Worm (Caenorhabditis elegans): ENCODE results near the gene gad-3.

gad-3 gene

DNA sequence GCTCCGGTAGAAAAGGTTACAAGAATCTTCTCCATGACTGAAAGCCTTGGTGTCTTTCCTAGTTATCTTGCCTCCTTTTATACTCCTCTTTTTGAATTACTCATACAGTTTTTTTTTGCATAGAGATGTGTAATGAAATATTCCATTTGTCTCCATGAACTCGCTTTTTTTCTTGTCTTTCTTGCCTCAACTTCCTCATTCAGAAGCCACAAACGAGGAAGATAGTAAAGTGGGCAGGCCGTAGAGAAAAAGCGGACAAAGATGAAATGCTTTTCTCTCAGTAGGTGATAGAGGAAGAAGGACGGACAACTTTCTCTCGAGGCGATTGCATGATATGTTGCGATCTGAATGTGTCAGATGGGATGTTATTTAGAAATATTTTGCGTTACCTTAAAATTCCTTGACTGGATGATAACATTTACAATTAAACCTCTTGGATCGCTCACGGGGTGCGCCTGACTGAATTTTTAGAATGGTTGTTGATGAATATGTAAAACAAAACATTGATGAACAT lies 9.8 kb downstream of the gad-3 start, which contains the start of gene col-145:
col-145 (minus strand) TSS at position 51 of the 514 bp plus-strand sequence.
- no peak for TF ChIP-seq efl-3 (GFP tag; optimal IDR thresholded peaks at IDR 0.05)
- no peak for TF ChIP-seq zag-1 (tag; optimal IDR thresholded peaks at IDR 0.05)
- no peak for TF ChIP-seq nhr-84 (tag; optimal IDR thresholded peaks at IDR 0.05)
- TF ChIP-seq blmp-1 (tag; optimal IDR thresholded peaks at IDR 0.05): peak; percentile 86
- TF ChIP-seq ceh-8 (GFP tag; optimal IDR thresholded peaks at IDR 0.05): no peak
- TF ChIP-seq lin-14 (GFP tag; optimal IDR thresholded peaks at IDR 0.05): peak; percentile 39
- no peak for TF ChIP-seq fkh-8 (tag; optimal IDR thresholded peaks at IDR 0.05)
- no peak for TF ChIP-seq pqm-1 (tag; optimal IDR thresholded peaks at IDR 0.05)
- TF ChIP-seq snu-23 (GFP tag; optimal IDR thresholded peaks at IDR 0.05): peak; percentile 1
- no peak for TF ChIP-seq swsn-7 (tag; optimal IDR thresholded peaks at IDR 0.05)
- TF ChIP-seq sox-4 (tag; optimal IDR thresholded peaks at IDR 0.05): no peak
- TF ChIP-seq elt-3 (tag; optimal IDR thresholded peaks at IDR 0.05): peak in 1 of 6 experiments; percentile 6
- peak; percentile 5 for TF ChIP-seq nhr-85 (tag)
- TF ChIP-seq mep-1 (tag; optimal IDR thresholded peaks at IDR 0.05): no peak

DNA sequence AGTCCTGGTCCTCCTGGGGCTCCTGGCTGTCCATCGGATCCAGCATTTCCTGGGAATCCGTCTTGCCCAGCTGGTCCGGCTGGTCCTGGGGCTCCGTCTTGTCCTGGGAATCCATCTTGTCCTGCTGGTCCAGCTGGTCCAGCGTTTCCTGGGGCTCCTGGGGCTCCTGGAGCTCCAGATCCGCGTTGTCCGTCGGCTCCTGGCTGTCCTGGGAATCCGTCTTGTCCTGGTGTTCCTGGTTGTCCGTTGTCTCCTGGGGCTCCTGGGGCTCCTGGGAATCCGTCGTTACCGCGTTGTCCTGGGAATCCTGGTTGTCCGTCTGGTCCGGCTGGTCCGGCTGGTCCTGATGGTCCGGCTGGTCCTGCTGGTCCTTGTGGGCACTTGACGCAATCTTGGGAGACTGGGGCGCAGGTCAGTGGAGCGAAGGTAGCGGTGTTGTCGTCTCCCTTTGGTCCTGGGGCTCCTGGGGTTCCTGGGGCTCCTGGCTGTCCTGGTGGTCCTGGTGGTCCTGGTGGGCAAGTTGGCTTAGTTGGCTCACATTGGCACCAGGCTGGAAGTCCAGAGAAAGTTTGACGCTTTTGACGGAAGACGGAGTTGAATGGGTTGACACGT lies 10.6 kb downstream of the gad-3 start:
- no peak for TF ChIP-seq unc-30 (tag; optimal IDR thresholded peaks at IDR 0.05)
- no peak for TF ChIP-seq Y116A8C.19 (tag; optimal IDR thresholded peaks at IDR 0.05; ENCODE audit: borderline replicate concordance)
- TF ChIP-seq ces-1 (GFP tag; optimal IDR thresholded peaks at IDR 0.05): no peak

DNA sequence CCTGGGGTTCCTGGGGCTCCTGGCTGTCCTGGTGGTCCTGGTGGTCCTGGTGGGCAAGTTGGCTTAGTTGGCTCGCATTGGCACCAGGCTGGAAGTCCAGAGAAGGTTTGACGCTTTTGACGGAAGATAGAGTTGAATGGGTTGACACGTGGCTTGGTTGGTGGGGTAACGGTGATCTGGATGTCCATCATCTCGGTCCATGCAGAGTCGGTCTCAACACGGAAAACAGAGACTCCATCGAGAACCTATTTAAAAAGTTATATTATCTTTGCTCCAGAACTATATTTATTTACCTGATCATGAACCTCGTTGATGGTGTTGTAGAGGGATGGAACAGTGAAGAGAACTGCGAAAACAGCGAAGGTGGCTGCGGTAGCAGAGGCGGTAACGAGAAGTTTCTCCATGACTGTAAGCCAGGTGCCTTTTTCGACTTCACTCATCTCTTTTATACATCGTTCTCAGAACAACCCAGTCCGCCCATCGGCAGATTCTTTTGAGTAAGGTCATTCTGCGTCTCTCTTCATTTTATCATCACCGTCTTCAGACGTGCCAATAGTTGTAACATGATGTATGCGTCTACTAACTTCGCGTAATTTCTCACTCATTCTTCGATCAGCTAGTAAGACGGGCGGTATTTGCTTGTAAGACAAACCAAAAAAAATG lies 12.4 kb downstream of the gad-3 start, which contains the start of gene col-144:
col-144 (minus strand) TSS at position 419 of the 663 bp plus-strand sequence.
- TF ChIP-seq snu-23 (GFP tag; optimal IDR thresholded peaks at IDR 0.05): peak; percentile 59
- TF ChIP-seq ama-1 (optimal IDR thresholded peaks at IDR 0.05): peak; percentile 13
- TF ChIP-seq nhr-19 (GFP tag; conservative IDR thresholded peaks at IDR 0.05): peak; percentile 39; the same call in 1 of the 2 replicates
- TF ChIP-seq elt-3 (tag; optimal IDR thresholded peaks at IDR 0.05): peak in 2 of 6 experiments; percentile 36 to 39
- no peak for TF ChIP-seq nhr-77 (tag; optimal IDR thresholded peaks at IDR 0.05)
- TF ChIP-seq C16A3.4 (tag; optimal IDR thresholded peaks at IDR 0.05): no peak
- TF ChIP-seq nhr-85 (tag): peak; percentile 93
- no peak for TF ChIP-seq F16B12.6 (tag; optimal IDR thresholded peaks at IDR 0.05)
- TF ChIP-seq lin-35 (GFP tag; optimal IDR thresholded peaks at IDR 0.05): peak in 1 of 2 experiments; percentile 26
- peak; percentile 55 for TF ChIP-seq nhr-71 (tag; optimal IDR thresholded peaks at IDR 0.05)
- no peak for TF ChIP-seq efl-1 (optimal IDR thresholded peaks at IDR 0.05)
- TF ChIP-seq efl-1 (GFP tag; optimal IDR thresholded peaks at IDR 0.05 in 1 of 2): peak in 1 of 2 experiments; percentile 82
- TF ChIP-seq nhr-20 (tag; optimal IDR thresholded peaks at IDR 0.05): peak; percentile 64
- peak; percentile 68 for TF ChIP-seq lin-14 (GFP tag; optimal IDR thresholded peaks at IDR 0.05)
- peak; percentile 38 for TF ChIP-seq blmp-1 (tag; optimal IDR thresholded peaks at IDR 0.05)

DNA sequence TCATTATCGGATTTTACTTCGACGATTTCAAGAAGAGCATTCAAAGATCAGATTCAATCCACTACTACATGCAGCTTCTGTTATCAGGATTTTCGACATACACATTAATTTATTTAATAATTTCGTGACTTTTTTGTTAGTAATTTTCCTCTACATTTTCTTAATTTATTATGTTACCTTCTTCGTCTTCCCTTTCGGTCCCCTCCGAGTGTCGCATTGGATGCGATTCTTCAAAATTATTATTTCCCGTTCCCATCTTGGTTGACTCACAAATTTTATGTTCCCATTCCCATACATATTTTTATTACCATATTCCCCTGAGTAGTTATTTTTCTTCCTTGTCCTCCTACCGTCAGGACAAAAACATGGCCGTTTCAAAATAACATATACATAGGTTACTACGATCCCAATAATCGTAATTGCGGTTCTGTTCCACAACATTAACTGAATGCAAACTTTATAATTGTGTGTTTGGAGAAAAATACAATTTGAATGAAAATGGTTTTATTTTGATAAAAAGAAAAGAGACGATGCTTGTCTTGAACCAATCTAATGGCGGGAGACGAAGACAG lies 13.6 kb downstream of the gad-3 start:
- TF ChIP-seq nhr-85 (tag): peak; percentile 59
- peak; percentile 7 for TF ChIP-seq nhr-90 (tag; optimal IDR thresholded peaks at IDR 0.05; ENCODE audit: poor library complexity)
- peak; percentile 25 for TF ChIP-seq nhr-71 (tag; optimal IDR thresholded peaks at IDR 0.05)
- TF ChIP-seq aly-2 (tag; optimal IDR thresholded peaks at IDR 0.05): peak; percentile 60

ce11 chrV:9157597-9157996 lies 15.2 kb downstream of the gad-3 start:
- TF ChIP-seq jun-1 (tag; optimal IDR thresholded peaks at IDR 0.05): no peak
- peak; percentile 96 for TF ChIP-seq fkh-10 (GFP tag; optimal IDR thresholded peaks at IDR 0.05)
- TF ChIP-seq lin-14 (GFP tag; optimal IDR thresholded peaks at IDR 0.05): peak; percentile 39
- TF ChIP-seq fkh-8 (tag; optimal IDR thresholded peaks at IDR 0.05): peak; percentile 24
- no peak for TF ChIP-seq nhr-11 (tag; optimal IDR thresholded peaks at IDR 0.05)
- no peak for TF ChIP-seq hlh-4 (tag; optimal IDR thresholded peaks at IDR 0.05)
- TF ChIP-seq nhr-47 (tag; optimal IDR thresholded peaks at IDR 0.05): peak; percentile 41
- no peak for TF ChIP-seq nhr-84 (tag; optimal IDR thresholded peaks at IDR 0.05)
- TF ChIP-seq nhr-71 (tag; optimal IDR thresholded peaks at IDR 0.05): peak; percentile 36
- no peak for TF ChIP-seq ztf-4 (tag; optimal IDR thresholded peaks at IDR 0.05)

All from whole organism, L1 larva.